Fruit fly (Drosophila melanogaster) whole organism, embryonic: Measurements from ENCODE around the gene Rcd5.

ENCODE experiments used
- Awh ChIP-seq: fragments of 200-800 bp; sonication (Bioruptor generic); IDR thresholded peaks from 2 replicates; pipeline ENCODE4, ENCODE4 v1.3.6; 2022; ENCODE audit warnings: missing biosample characterization, missing genetic modification characterization
- Bgb ChIP-seq: fragments of 200-800 bp; sonication (Bioruptor generic); IDR thresholded peaks from 2 replicates; pipeline ENCODE4 v1.3.6; 2022; ENCODE audit warnings: missing biosample characterization, missing genetic modification characterization; ENCODE audit not compliant: partially characterized antibody
- C15 ChIP-seq: fragments of 200-800 bp; sonication (Bioruptor generic); IDR thresholded peaks from 3 replicates; pipeline ENCODE4 v1.3.6; 2022; ENCODE audit warnings: missing biosample characterization, missing genetic modification characterization
- CG12155 ChIP-seq: fragments of 200-800 bp; sonication (Bioruptor generic); optimal IDR thresholded peaks from 3 replicates; lab custom pipeline; 2016; ENCODE audit warnings: missing biosample characterization, missing genetic modification characterization
- CG12236 ChIP-seq: fragments of 200-800 bp; sonication (Bioruptor generic); optimal IDR thresholded peaks from 2 replicates; lab custom pipeline; 2016; ENCODE audit warnings: missing biosample characterization, missing genetic modification characterization
- CG12391 ChIP-seq: fragments of 200-800 bp; sonication (Bioruptor generic); optimal IDR thresholded peaks from 3 replicates; lab custom pipeline; 2018; ENCODE audit warnings: missing biosample characterization, mild to moderate bottlenecking, missing genetic modification characterization, moderate library complexity
- CG12769 ChIP-seq: fragments of 200-800 bp; sonication (Bioruptor generic); optimal IDR thresholded peaks from 2 replicates; lab custom pipeline; 2019; ENCODE audit warnings: missing biosample characterization, mild to moderate bottlenecking, missing genetic modification characterization, moderate library complexity
- CG16863 ChIP-seq: fragments of 200-800 bp; sonication (Bioruptor generic); optimal IDR thresholded peaks from 3 replicates; lab custom pipeline; 2016; ENCODE audit warnings: missing biosample characterization, missing genetic modification characterization
- CG17829 ChIP-seq: fragments of 200-800 bp; optimal IDR thresholded peaks from 2 replicates; lab custom pipeline; 2019; ENCODE audit warnings: missing biosample characterization, mild to moderate bottlenecking, missing genetic modification characterization, moderate library complexity
- CG17912 ChIP-seq: fragments of 200-800 bp; sonication (Bioruptor generic); optimal IDR thresholded peaks from 2 replicates; lab custom pipeline; 2018; ENCODE audit warnings: missing biosample characterization, mild to moderate bottlenecking, missing genetic modification characterization
- CG2678 ChIP-seq: fragments of 200-800 bp; sonication (Bioruptor generic); optimal IDR thresholded peaks from 3 replicates; lab custom pipeline; 2019; ENCODE audit warnings: missing biosample characterization, mild to moderate bottlenecking, missing genetic modification characterization, moderate library complexity
- CG30431 ChIP-seq: fragments of 200-800 bp; sonication (Bioruptor generic); optimal IDR thresholded peaks from 2 replicates; lab custom pipeline; 2017; ENCODE audit warnings: missing biosample characterization, missing genetic modification characterization
- CG31441 ChIP-seq: fragments of 200-800 bp; sonication (Bioruptor generic); IDR thresholded peaks from 2 replicates; pipeline ENCODE4 v1.3.6; 2022; ENCODE audit warnings: missing biosample characterization, missing genetic modification characterization
- CG3838 ChIP-seq: fragments of 200-800 bp; sonication (Bioruptor generic); optimal IDR thresholded peaks from 3 replicates; lab custom pipeline; 2016; ENCODE audit warnings: missing biosample characterization, missing genetic modification characterization
- CG4360 ChIP-seq: fragments of 200-800 bp; sonication (Bioruptor generic); IDR thresholded peaks from 2 replicates; pipeline ENCODE4 v1.3.6; 2022; ENCODE audit warnings: missing biosample characterization, missing genetic modification characterization
- CG5180 ChIP-seq: fragments of 200-800 bp; sonication (Bioruptor generic); optimal IDR thresholded peaks from 3 replicates; lab custom pipeline; 2017; ENCODE audit warnings: missing biosample characterization, missing genetic modification characterization, mild to moderate bottlenecking, moderate library complexity, missing genetic modification reagents
- CG5953 ChIP-seq: fragments of 200-800 bp; sonication (Bioruptor generic); IDR thresholded peaks from 2 replicates; pipeline ENCODE4 v1.3.6; 2022; ENCODE audit warnings: missing biosample characterization, missing genetic modification characterization
- CG6654 ChIP-seq: fragments of 200-800 bp; sonication (Bioruptor generic); optimal IDR thresholded peaks from 2 replicates; lab custom pipeline; 2017; ENCODE audit warnings: missing biosample characterization, mild to moderate bottlenecking, missing genetic modification characterization
- CG8388 ChIP-seq: fragments of 200-800 bp; sonication (Bioruptor generic); optimal IDR thresholded peaks from 2 replicates; lab custom pipeline; 2019; ENCODE audit warnings: missing biosample characterization, mild to moderate bottlenecking, missing genetic modification characterization, moderate library complexity
- CG8924 ChIP-seq: fragments of 200-800 bp; optimal IDR thresholded peaks from 3 replicates; lab custom pipeline; 2019; ENCODE audit warnings: missing biosample characterization, mild to moderate bottlenecking, missing genetic modification characterization, moderate library complexity
- CG8944 ChIP-seq: fragments of 200-800 bp; sonication (Bioruptor generic); optimal IDR thresholded peaks from 3 replicates; lab custom pipeline; 2016; ENCODE audit warnings: missing biosample characterization, missing genetic modification characterization
- CkIIα-i1 ChIP-seq: fragments of 200-800 bp; sonication (Bioruptor generic); IDR thresholded peaks from 2 replicates; pipeline ENCODE4 v1.3.6; 2022; ENCODE audit warnings: missing biosample characterization, missing genetic modification characterization
- CrebB ChIP-seq: fragments of 200-800 bp; sonication (Bioruptor generic); optimal IDR thresholded peaks from 3 replicates; lab custom pipeline; 2018; ENCODE audit warnings: missing biosample characterization, mild to moderate bottlenecking, missing genetic modification characterization
- D19A ChIP-seq: fragments of 200-800 bp; optimal IDR thresholded peaks from 3 replicates; lab custom pipeline; 2019; ENCODE audit warnings: missing biosample characterization, mild to moderate bottlenecking, missing genetic modification characterization, moderate library complexity
- Ets97D ChIP-seq: fragments of 200-800 bp; sonication (Bioruptor generic); optimal IDR thresholded peaks from 3 replicates; lab custom pipeline; 2016; ENCODE audit warnings: missing biosample characterization, missing genetic modification characterization
- HmgZ ChIP-seq: fragments of 200-800 bp; sonication (Bioruptor generic); optimal IDR thresholded peaks from 2 replicates; lab custom pipeline; 2018; ENCODE audit warnings: missing biosample characterization, mild to moderate bottlenecking, missing genetic modification characterization
- Hr51 ChIP-seq, 2 experiments: fragments of 200-800 bp; sonication (Bioruptor generic); optimal IDR thresholded peaks; 2 replicates in 1 of 2; 3 replicates in 1 of 2; lab custom pipeline; 2016 to 2018; ENCODE audit warnings: missing biosample characterization in 2 of 2, missing genetic modification characterization in 2 of 2, mild to moderate bottlenecking in 1 of 2, moderate library complexity in 1 of 2
- Lpt ChIP-seq: fragments of >200 bp; optimal IDR thresholded peaks from 2 replicates; lab custom pipeline; 2018; ENCODE audit warnings: missing biosample characterization, missing genetic modification characterization
- NC2α ChIP-seq: fragments of 200-800 bp; sonication (Bioruptor generic); optimal IDR thresholded peaks from 2 replicates; lab custom pipeline; 2016; ENCODE audit warnings: missing biosample characterization, missing genetic modification characterization
- Nf-YA ChIP-seq: fragments of 200-800 bp; sonication (Bioruptor generic); IDR thresholded peaks from 2 replicates; pipeline ENCODE4 v1.3.6; 2022; ENCODE audit warnings: missing biosample characterization, missing genetic modification characterization
- Nf-YC ChIP-seq: fragments of 200-800 bp; optimal IDR thresholded peaks from 3 replicates; lab custom pipeline; 2019; ENCODE audit warnings: missing biosample characterization, mild to moderate bottlenecking, missing genetic modification characterization, moderate library complexity
- PHDP ChIP-seq: fragments of 200-800 bp; sonication (Bioruptor generic); optimal IDR thresholded peaks from 3 replicates; lab custom pipeline; 2018; ENCODE audit warnings: missing biosample characterization, mild to moderate bottlenecking, missing genetic modification characterization, moderate library complexity
- Side ChIP-seq: fragments of 200-800 bp; sonication (Bioruptor generic); optimal IDR thresholded peaks from 2 replicates; lab custom pipeline; 2016; ENCODE audit warnings: missing biosample characterization, missing genetic modification characterization
- ato ChIP-seq: fragments of 200-800 bp; sonication (Bioruptor generic); IDR thresholded peaks from 2 replicates; pipeline ENCODE4 v1.3.6; 2022; ENCODE audit warnings: missing biosample characterization, missing genetic modification characterization; ENCODE audit not compliant: partially characterized antibody
- bsh ChIP-seq, 2 experiments: fragments of 200-800 bp; sonication (Bioruptor generic); optimal IDR thresholded peaks; 2 replicates each; lab custom pipeline; 2017 to 2018; ENCODE audit warnings: mild to moderate bottlenecking in 2 of 2, missing biosample characterization in 2 of 2, missing genetic modification characterization in 2 of 2, moderate library complexity in 1 of 2
- cad ChIP-seq: fragments of >200 bp; optimal IDR thresholded peaks from 2 replicates; lab custom pipeline; 2017; ENCODE audit warnings: missing biosample characterization, missing genetic modification characterization
- cg ChIP-seq: fragments of 200-800 bp; sonication (Bioruptor generic); optimal IDR thresholded peaks from 3 replicates; lab custom pipeline; 2019; ENCODE audit warnings: missing biosample characterization, mild to moderate bottlenecking, missing genetic modification characterization, moderate library complexity
- chn ChIP-seq: fragments of 200-800 bp; sonication (Bioruptor generic); optimal IDR thresholded peaks from 2 replicates; lab custom pipeline; 2016; ENCODE audit warnings: missing biosample characterization, missing genetic modification characterization
- crc ChIP-seq: fragments of 200-800 bp; sonication (Bioruptor generic); optimal IDR thresholded peaks from 2 replicates; lab custom pipeline; 2016; ENCODE audit warnings: missing biosample characterization, missing genetic modification characterization
- gce ChIP-seq: fragments of 200-800 bp; sonication (Bioruptor generic); IDR thresholded peaks from 3 replicates; pipeline ENCODE4 v1.3.6; 2022; ENCODE audit warnings: missing biosample characterization, missing genetic modification characterization
- h ChIP-seq: fragments of >200 bp; optimal IDR thresholded peaks from 2 replicates; lab custom pipeline; 2017
- her ChIP-seq: fragments of 200-800 bp; sonication (Bioruptor generic); optimal IDR thresholded peaks from 2 replicates; lab custom pipeline; 2016; ENCODE audit warnings: missing biosample characterization, missing genetic modification characterization
- ind ChIP-seq: fragments of 200-800 bp; sonication (Bioruptor generic); optimal IDR thresholded peaks from 3 replicates; lab custom pipeline; 2016; ENCODE audit warnings: missing biosample characterization, missing genetic modification characterization
- jigr1 ChIP-seq: fragments of 200-800 bp; sonication (Bioruptor generic); IDR thresholded peaks from 3 replicates; pipeline ENCODE4 v1.3.6; 2022; ENCODE audit warnings: missing biosample characterization, missing genetic modification characterization
- lbe ChIP-seq: fragments of 200-800 bp; sonication (Bioruptor generic); optimal IDR thresholded peaks from 2 replicates; lab custom pipeline; 2016; ENCODE audit warnings: missing biosample characterization, mild to moderate bottlenecking, missing genetic modification characterization
- lmd ChIP-seq: fragments of 200-800 bp; sonication (Bioruptor generic); IDR thresholded peaks from 2 replicates; pipeline ENCODE4 v1.3.6; 2022; ENCODE audit warnings: missing biosample characterization, missing genetic modification characterization
- seq ChIP-seq: fragments of 200-800 bp; sonication (Bioruptor generic); IDR thresholded peaks from 2 replicates; pipeline ENCODE4 v1.3.6; 2022; ENCODE audit warnings: missing biosample characterization, missing genetic modification characterization
- tll ChIP-seq, 2 experiments: fragments of 200-800 bp in 1 of 2; fragments of >200 bp in 1 of 2; sonication (Bioruptor generic) in 1 of 2; optimal IDR thresholded peaks; 2 replicates each; lab custom pipeline; 2017 to 2019; ENCODE audit warnings: missing biosample characterization in 2 of 2, missing genetic modification characterization in 2 of 2, mild to moderate bottlenecking in 1 of 2, moderate library complexity in 1 of 2
- ttk ChIP-seq: fragments of 200-800 bp; sonication (Bioruptor generic); IDR thresholded peaks from 2 replicates; pipeline ENCODE4 v2.1.2; 2022; ENCODE audit warnings: missing biosample characterization, missing genetic modification characterization
- z ChIP-seq: fragments of 200-800 bp; sonication (Bioruptor generic); IDR thresholded peaks from 3 replicates; pipeline ENCODE4 v1.3.6; 2022; ENCODE audit warnings: missing biosample characterization, missing genetic modification characterization
- zfh2 ChIP-seq: fragments of 200-800 bp; sonication (Bioruptor generic); optimal IDR thresholded peaks from 2 replicates; lab custom pipeline; 2016; ENCODE audit warnings: missing biosample characterization, missing genetic modification characterization

The Rcd5 gene

dm6 chr3L:4018228-4018928, 22.0 kb upstream of the Rcd5 start, which contains the start of gene FoxL1 (continued):
- TF ChIP-seq HmgZ (tag; lab: Kevin White, UChicago): no peak
- no peak for TF ChIP-seq CrebB
- TF ChIP-seq CG12769 (tag; lab: Kevin White, UChicago): no peak
- TF ChIP-seq CG5953 (GFP tag; lab: Robert Waterston, UW): no peak
- TF ChIP-seq crc (GFP tag; lab: Kevin White, UChicago): no peak
- TF ChIP-seq NC2α (GFP tag; lab: Kevin White, UChicago): no peak
- TF ChIP-seq Lpt (GFP tag; lab: Kevin White, UChicago): no peak
- no peak for TF ChIP-seq Side (GFP tag; lab: Kevin White, UChicago)
- peak; percentile 92 for TF ChIP-seq Nf-YC
- TF ChIP-seq seq (GFP tag; lab: Robert Waterston, UW): no peak
- peak; percentile 39 for TF ChIP-seq CG17829 (tag; lab: Kevin White, UChicago)
- no peak for TF ChIP-seq Bgb (GFP tag; lab: Robert Waterston, UW)
- TF ChIP-seq CG12155 (GFP tag; lab: Kevin White, UChicago): no peak
- TF ChIP-seq CG12236 (GFP tag; lab: Kevin White, UChicago): no peak
- TF ChIP-seq Hr51 (GFP tag; optimal IDR thresholded peaks at IDR 0.05; lab: Kevin White, UChicago): peak in 1 of 2 experiments; percentile 40
- no peak for TF ChIP-seq CG30431 (GFP tag; lab: Kevin White, UChicago)
- no peak for TF ChIP-seq CG6654 (GFP tag; lab: Kevin White, UChicago)
- no peak for TF ChIP-seq CG17912 (GFP tag; lab: Kevin White, UChicago)
- TF ChIP-seq D19A (tag; lab: Kevin White, UChicago): peak; percentile 91
- TF ChIP-seq CG2678 (tag; lab: Kevin White, UChicago): peak; percentile 30
- TF ChIP-seq jigr1 (GFP tag; lab: Robert Waterston, UW): no peak
- no peak for TF ChIP-seq CG8388 (GFP tag; lab: Kevin White, UChicago)
- peak in 1 of 2 experiments; percentile 14 for TF ChIP-seq bsh (GFP tag; optimal IDR thresholded peaks at IDR 0.05; lab: Kevin White, UChicago)
- no peak for TF ChIP-seq ttk (GFP tag; lab: Robert Waterston, UW)
- no peak for TF ChIP-seq CG8944 (GFP tag; lab: Kevin White, UChicago)
- no peak for TF ChIP-seq ind (GFP tag; lab: Kevin White, UChicago)
- TF ChIP-seq CG12391 (tag; lab: Kevin White, UChicago): peak; percentile 21
- TF ChIP-seq cad (GFP tag; lab: Kevin White, UChicago): no peak
- TF ChIP-seq gce (GFP tag; lab: Robert Waterston, UW): no peak
- no peak for TF ChIP-seq PHDP (tag; lab: Kevin White, UChicago)
- TF ChIP-seq her (GFP tag; lab: Kevin White, UChicago): no peak
- TF ChIP-seq CG8924: peak; percentile 25
- no peak for TF ChIP-seq CG5180
- TF ChIP-seq z (GFP tag; lab: Robert Waterston, UW): no peak
- TF ChIP-seq Nf-YA (GFP tag; lab: Robert Waterston, UW): no peak
- TF ChIP-seq Ets97D (GFP tag; lab: Kevin White, UChicago): no peak
- TF ChIP-seq chn (GFP tag; lab: Kevin White, UChicago): no peak
- TF ChIP-seq CG4360: no peak
- TF ChIP-seq zfh2: no peak
- TF ChIP-seq tll (GFP tag; optimal IDR thresholded peaks at IDR 0.05; lab: Kevin White, UChicago): no peak
- no peak for TF ChIP-seq CkIIα-i1
- no peak for TF ChIP-seq CG3838 (GFP tag; lab: Kevin White, UChicago)
- TF ChIP-seq h (lab: Kevin White, UChicago): no peak
- no peak for TF ChIP-seq CG16863 (GFP tag; lab: Kevin White, UChicago)
- TF ChIP-seq lbe (GFP tag; lab: Kevin White, UChicago): no peak
- no peak for TF ChIP-seq lmd (GFP tag; lab: Robert Waterston, UW)
- TF ChIP-seq CG31441: peak; percentile 30; the same call in 1 of the 2 replicates
- peak; percentile 34 for TF ChIP-seq cg (GFP tag; lab: Kevin White, UChicago)
- TF ChIP-seq C15 (GFP tag; lab: Robert Waterston, UW): no peak
- no peak for TF ChIP-seq Awh
- no peak for TF ChIP-seq ato (GFP tag; lab: Robert Waterston, UW)
